Worm (Caenorhabditis elegans) whole organism, midembryonic: ENCODE measurements around the gene lin-3.

Experiments
- T22C8.4 ChIP-seq: fragments of 200-800 bp; sonication (Bioruptor generic); IDR thresholded peaks from 2 replicates; pipeline ENCODE4 v1.3.6; 2022; ENCODE audit warnings: missing genetic modification characterization, missing compliant biosample characterization
- cog-1 ChIP-seq: sonication (generic microtip); optimal IDR thresholded peaks from 2 replicates; lab custom pipeline; 2016; ENCODE audit warnings: missing genetic modification characterization, missing compliant biosample characterization
- flt-1 ChIP-seq: fragments of 200-800 bp; sonication (Bioruptor generic); IDR thresholded peaks from 2 replicates; pipeline ENCODE4 v1.3.6; 2022; ENCODE audit warnings: missing genetic modification characterization, missing compliant biosample characterization
- klf-2 ChIP-seq: fragments of 200-800 bp; sonication (Bioruptor generic); conservative IDR thresholded peaks from 2 replicates; pipeline ENCODE4 v1.3.6; 2022; ENCODE audit warnings: missing genetic modification reagents, missing genetic modification characterization, missing compliant biosample characterization
- med-1 ChIP-seq: sonication (generic microtip); optimal IDR thresholded peaks from 2 replicates; lab custom pipeline; 2017; ENCODE audit warnings: missing genetic modification characterization, mild to moderate bottlenecking, missing compliant biosample characterization, antibody characterized with exemption, missing genetic modification reagents; ENCODE audit not compliant: insufficient read depth
- ref-1 ChIP-seq: fragments of 200-800 bp; sonication (Bioruptor generic); conservative IDR thresholded peaks from 2 replicates; pipeline ENCODE4 v1.3.6; 2022; ENCODE audit warnings: missing genetic modification reagents, missing genetic modification characterization, missing compliant biosample characterization
- tab-1 ChIP-seq: fragments of 200-800 bp; sonication (Bioruptor generic); IDR thresholded peaks from 2 replicates; pipeline ENCODE4 v1.3.6; 2022; ENCODE audit warnings: missing genetic modification characterization, missing compliant biosample characterization
- ztf-29 ChIP-seq: fragments of 200-800 bp; sonication (Bioruptor generic); IDR thresholded peaks from 2 replicates; pipeline ENCODE4 v1.3.6; 2022; ENCODE audit warnings: missing genetic modification reagents, missing genetic modification characterization, missing compliant biosample characterization

DNA sequence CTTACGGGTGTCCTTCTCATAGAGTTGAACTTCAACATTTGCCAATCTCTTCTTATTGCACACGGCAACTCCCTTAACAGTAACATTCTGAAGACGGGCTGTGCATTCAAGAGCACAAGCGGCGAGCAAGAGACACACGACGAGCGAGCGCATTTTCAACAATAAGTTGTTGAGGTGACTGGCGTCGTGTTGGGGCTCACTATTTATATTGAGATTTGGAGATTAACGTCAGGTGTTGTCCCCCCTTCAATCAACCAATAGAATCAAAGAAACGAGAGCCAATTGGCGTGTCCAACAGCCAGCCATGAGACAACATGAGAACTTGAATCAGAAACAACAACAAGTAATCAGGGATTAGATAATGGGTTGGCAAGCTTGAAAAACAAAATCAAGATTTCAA lies 9.9 kb downstream of the lin-3 start, which contains the start of gene ttr-16:
- no peak for TF ChIP-seq T22C8.4 (GFP tag; lab: Robert Waterston, UW)
- 0 out of 2 replicates have a peak, but pooled peaks have one; percentile 5 for TF ChIP-seq flt-1 (GFP tag; lab: Robert Waterston, UW)
- no peak for TF ChIP-seq ztf-29 (GFP tag; lab: Robert Waterston, UW)
- no peak for TF ChIP-seq med-1 (GFP tag; lab: Kevin White, UChicago)
- TF ChIP-seq tab-1, result no peak
- TF ChIP-seq cog-1 (tag; lab: Kevin White, UChicago), result no peak
- TF ChIP-seq klf-2 (GFP tag; lab: Robert Waterston, UW), result no peak
- no peak for TF ChIP-seq ref-1 (GFP tag; lab: Robert Waterston, UW)
